Worm (Caenorhabditis elegans) whole organism, midembryonic: ENCODE measurements around the gene abl-1.

Experiments
- cog-1 ChIP-seq: sonication (generic microtip); optimal IDR thresholded peaks from 2 replicates; lab custom pipeline; 2016; ENCODE audit warnings: missing genetic modification characterization, missing compliant biosample characterization
- flt-1 ChIP-seq: fragments of 200-800 bp; sonication (Bioruptor generic); IDR thresholded peaks from 2 replicates; pipeline ENCODE4 v1.3.6; 2022; ENCODE audit warnings: missing genetic modification characterization, missing compliant biosample characterization
- klf-2 ChIP-seq: fragments of 200-800 bp; sonication (Bioruptor generic); conservative IDR thresholded peaks from 2 replicates; pipeline ENCODE4 v1.3.6; 2022; ENCODE audit warnings: missing genetic modification reagents, missing genetic modification characterization, missing compliant biosample characterization
- med-1 ChIP-seq: sonication (generic microtip); optimal IDR thresholded peaks from 2 replicates; lab custom pipeline; 2017; ENCODE audit warnings: missing genetic modification characterization, mild to moderate bottlenecking, missing compliant biosample characterization, antibody characterized with exemption, missing genetic modification reagents; ENCODE audit not compliant: insufficient read depth
- ref-1 ChIP-seq: fragments of 200-800 bp; sonication (Bioruptor generic); conservative IDR thresholded peaks from 2 replicates; pipeline ENCODE4 v1.3.6; 2022; ENCODE audit warnings: missing genetic modification reagents, missing genetic modification characterization, missing compliant biosample characterization
- tab-1 ChIP-seq: fragments of 200-800 bp; sonication (Bioruptor generic); IDR thresholded peaks from 2 replicates; pipeline ENCODE4 v1.3.6; 2022; ENCODE audit warnings: missing genetic modification characterization, missing compliant biosample characterization
- ztf-23 ChIP-seq: fragments of 200-800 bp; sonication (Bioruptor generic); IDR thresholded peaks from 2 replicates; pipeline ENCODE4 v1.3.6; 2022; ENCODE audit warnings: missing genetic modification reagents, missing genetic modification characterization, missing compliant biosample characterization

DNA sequence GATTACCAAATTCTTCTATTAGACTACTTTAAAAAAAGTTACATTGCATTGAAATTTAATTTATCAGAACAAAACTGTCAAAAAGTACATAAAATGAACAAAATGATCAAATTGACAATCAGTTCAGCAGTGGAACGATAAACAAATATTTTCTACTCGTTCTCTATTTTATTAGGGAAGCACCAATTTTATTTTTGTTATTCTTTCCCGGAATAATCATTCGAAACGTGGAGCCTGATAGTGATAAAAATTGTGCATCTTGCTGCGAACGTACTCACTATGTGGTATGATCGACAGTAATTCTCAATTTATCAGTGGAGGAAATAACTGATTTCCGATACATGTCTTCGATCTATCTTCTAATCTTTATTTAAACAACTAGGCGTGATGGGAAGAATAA is 7.9 kb upstream of the abl-1 start:
- no peak for TF ChIP-seq flt-1 (GFP tag; lab: Robert Waterston, UW)
- TF ChIP-seq ref-1 (GFP tag; lab: Robert Waterston, UW) = no peak
- no peak for TF ChIP-seq klf-2 (GFP tag; lab: Robert Waterston, UW)
- no peak for TF ChIP-seq ztf-23 (GFP tag; lab: Robert Waterston, UW)
- TF ChIP-seq cog-1 (tag; lab: Kevin White, UChicago) = no peak
- TF ChIP-seq tab-1 (GFP tag; lab: Robert Waterston, UW) = no peak
- no peak for TF ChIP-seq med-1
